Fruit fly (Drosophila melanogaster): ENCODE data around the gene CG7730.
A peak's percentile ranks its signal among the peaks of the same experiment; 100 is the strongest.

The CG7730 gene

DNA sequence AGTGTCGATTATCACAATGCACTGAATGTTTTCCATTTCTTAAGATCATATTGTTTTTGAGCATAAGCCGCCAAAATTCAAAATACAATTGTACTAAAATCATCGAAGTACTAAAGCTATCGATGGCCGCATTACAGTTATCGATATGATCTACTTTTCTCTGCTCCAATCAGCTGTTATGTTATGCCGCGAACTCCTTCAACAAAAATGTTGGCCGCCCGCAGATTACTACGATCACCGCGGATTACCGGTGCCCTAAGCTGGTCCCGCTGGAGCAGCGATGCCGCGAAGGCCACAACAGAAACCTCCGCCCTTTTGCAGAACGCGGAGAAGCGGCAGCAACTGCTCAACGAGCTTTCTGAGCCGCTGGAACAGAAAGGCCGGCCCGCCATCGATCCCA is 8.2 kb downstream of the CG7730 start, which contains the start of gene beg (continued):
- TF ChIP-seq HLH4C (GFP tag; IDR thresholded peaks at IDR 0.05; ENCODE audit: partially characterized antibody) (peak; percentile 81), bsh (GFP tag; optimal IDR thresholded peaks at IDR 0.05) (no peak), zen (tag; optimal IDR thresholded peaks at IDR 0.05) (no peak)

DNA sequence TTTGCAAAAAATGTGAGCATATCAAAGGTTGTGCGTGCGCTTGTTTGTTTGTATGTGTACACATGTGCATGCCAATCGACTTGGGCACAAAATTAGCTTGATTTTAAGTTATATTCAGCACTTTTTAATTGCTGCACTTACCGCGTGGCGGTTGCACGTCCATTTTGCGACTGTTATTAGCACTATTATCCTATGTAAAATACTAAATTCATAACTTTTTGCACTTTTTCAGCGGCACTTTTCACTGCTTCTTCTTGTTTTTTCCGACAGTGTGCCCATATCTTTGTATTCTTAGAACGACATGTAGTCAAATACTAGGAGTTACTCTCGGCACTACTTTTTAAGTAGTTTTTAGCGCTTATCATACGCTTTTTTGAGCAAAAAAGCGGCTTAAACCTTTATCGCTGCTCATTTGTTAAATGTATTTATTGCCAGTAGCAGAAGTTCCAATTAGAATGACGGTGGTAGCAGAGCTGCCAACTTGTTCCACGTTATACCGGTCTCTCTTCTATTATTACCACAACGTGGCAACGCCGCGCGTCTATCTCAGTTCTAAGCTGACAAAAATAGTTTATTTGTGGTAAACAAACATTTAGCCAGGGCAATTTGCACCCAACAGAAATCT is 15.1 kb downstream of the CG7730 start, which contains the start of the genes scaf6 and Papst2:
scaf6 (minus strand) TSS at position 278 of the 625 bp plus-strand sequence.
Papst2 (plus strand) TSS at position 501 of the 625 bp plus-strand sequence.
- no peak for TF ChIP-seq CG7745 (tag; optimal IDR thresholded peaks at IDR 0.05)
- TF ChIP-seq Fer2 (tag; optimal IDR thresholded peaks at IDR 0.05) = no peak
- peak; percentile 41 for TF ChIP-seq row (GFP tag; IDR thresholded peaks at IDR 0.05)
- TF ChIP-seq Spps (tag; optimal IDR thresholded peaks at IDR 0.05) = no peak
- no peak for TF ChIP-seq NfI (GFP tag; optimal IDR thresholded peaks at IDR 0.05)
- peak; percentile 35 for TF ChIP-seq CG17186 (GFP tag; optimal IDR thresholded peaks at IDR 0.05)
- TF ChIP-seq kni (GFP tag; optimal IDR thresholded peaks at IDR 0.05) = no peak
- TF ChIP-seq CG34422 (GFP tag; IDR thresholded peaks at IDR 0.05) = peak; percentile 54; the same call in 1 of the 3 replicates
- TF ChIP-seq CoRest (tag; optimal IDR thresholded peaks at IDR 0.05) = peak; percentile 22
- peak; percentile 55; the same call in 1 of the 2 replicates for TF ChIP-seq CG13287 (GFP tag; IDR thresholded peaks at IDR 0.05; ENCODE audit: partially characterized antibody)
- TF ChIP-seq HmgZ (tag; optimal IDR thresholded peaks at IDR 0.05) = peak; percentile 33
- TF ChIP-seq otp (GFP tag; IDR thresholded peaks at IDR 0.05) = no peak
- TF ChIP-seq Hr51 (GFP tag; optimal IDR thresholded peaks at IDR 0.05) = no peak
- TF ChIP-seq Myb (GFP tag; optimal IDR thresholded peaks at IDR 0.05) = peak; percentile 68
- TF ChIP-seq CrebB (tag; optimal IDR thresholded peaks at IDR 0.05) = no peak
- peak; percentile 16 for TF ChIP-seq CG13424 (tag; optimal IDR thresholded peaks at IDR 0.05)
- TF ChIP-seq Deaf1 (tag; optimal IDR thresholded peaks at IDR 0.05) = no peak
- no peak for TF ChIP-seq btn (GFP tag; optimal IDR thresholded peaks at IDR 0.05)
- no peak for TF ChIP-seq Atf6 (GFP tag; IDR thresholded peaks at IDR 0.05)
- TF ChIP-seq twi (tag; optimal IDR thresholded peaks at IDR 0.05) = no peak
- peak; percentile 58 for TF ChIP-seq HmgD (GFP tag; optimal IDR thresholded peaks at IDR 0.05)
- peak; percentile 79 for TF ChIP-seq CG3847 (GFP tag; IDR thresholded peaks at IDR 0.05)
- TF ChIP-seq lab (GFP tag; optimal IDR thresholded peaks at IDR 0.05) = no peak
- no peak for TF ChIP-seq nerfin-1 (tag; optimal IDR thresholded peaks at IDR 0.05)
- TF ChIP-seq E2f2 (GFP tag; IDR thresholded peaks at IDR 0.05) = peak; percentile 38; the same call in 1 of the 2 replicates
- no peak for TF ChIP-seq seq (GFP tag; IDR thresholded peaks at IDR 0.05)
- TF ChIP-seq Ssrp (tag; optimal IDR thresholded peaks at IDR 0.05) = no peak
- peak in 1 of 3 experiments; percentile 35 for TF ChIP-seq Stat92E (GFP tag; optimal IDR thresholded peaks at IDR 0.05)
- TF ChIP-seq lilli (GFP tag; optimal IDR thresholded peaks at IDR 0.05) = no peak
- no peak for TF ChIP-seq CG6689 (GFP tag; IDR thresholded peaks at IDR 0.05)
- no peak for TF ChIP-seq CG31388 (GFP tag; optimal IDR thresholded peaks at IDR 0.05)
- TF ChIP-seq CG10979 (tag; optimal IDR thresholded peaks at IDR 0.05) = peak; percentile 19
- TF ChIP-seq insv (GFP tag; optimal IDR thresholded peaks at IDR 0.05) = peak; percentile 94 to 97
- no peak for TF ChIP-seq Awh (GFP tag; IDR thresholded peaks at IDR 0.05)
- TF ChIP-seq CG12391 (tag; optimal IDR thresholded peaks at IDR 0.05) = no peak
- 0 out of 3 replicates have a peak, but pooled peaks have one; percentile 13 for TF ChIP-seq ken (GFP tag; IDR thresholded peaks at IDR 0.05)
- TF ChIP-seq trem (tag; optimal IDR thresholded peaks at IDR 0.05) = peak; percentile 99
- TF ChIP-seq CkIIα-i1 (GFP tag; IDR thresholded peaks at IDR 0.05) = no peak
- no peak for TF ChIP-seq ind (GFP tag; optimal IDR thresholded peaks at IDR 0.05)
- TF ChIP-seq Lhr (GFP tag; optimal IDR thresholded peaks at IDR 0.05) = peak; percentile 65
- no peak for TF ChIP-seq H2.0 (GFP tag; IDR thresholded peaks at IDR 0.05)
- TF ChIP-seq Mes4 (GFP tag; optimal IDR thresholded peaks at IDR 0.05) = no peak
- peak; percentile 70 for TF ChIP-seq CHES-1-like (GFP tag; optimal IDR thresholded peaks at IDR 0.05)
- TF ChIP-seq Vsx1 (GFP tag; optimal IDR thresholded peaks at IDR 0.05) = no peak
